Worm (Caenorhabditis elegans): Measurements from ENCODE around the gene E02H9.7.

E02H9.7 gene

ce11 chrIII:2424783-2425329 lies 20.6 kb downstream of the E02H9.7 start:
- no peak for TF ChIP-seq mbf-1 (tag; optimal IDR thresholded peaks at IDR 0.05)
- no peak for TF ChIP-seq sma-9 (GFP tag; optimal IDR thresholded peaks at IDR 0.05)
- TF ChIP-seq sma-9 (tag; optimal IDR thresholded peaks at IDR 0.05), result no peak
- TF ChIP-seq ceh-16 (tag; optimal IDR thresholded peaks at IDR 0.05), result no peak
- no peak for TF ChIP-seq ztf-4 (tag; optimal IDR thresholded peaks at IDR 0.05)

ce11 chrIII:2423638-2424037 lies 21.8 kb downstream of the E02H9.7 start:
- no peak for TF ChIP-seq aly-2 (tag; optimal IDR thresholded peaks at IDR 0.05)
- TF ChIP-seq lin-13 (GFP tag; optimal IDR thresholded peaks at IDR 0.05), result no peak
- no peak for TF ChIP-seq Y55F3AM.14 (GFP tag; optimal IDR thresholded peaks at IDR 0.05)
- no peak for TF ChIP-seq nhr-77 (tag; optimal IDR thresholded peaks at IDR 0.05)
- TF ChIP-seq elt-1 (tag; optimal IDR thresholded peaks at IDR 0.05), result no peak
- TF ChIP-seq peb-1 (tag; optimal IDR thresholded peaks at IDR 0.05), result no peak
- TF ChIP-seq dmd-4 (tag; optimal IDR thresholded peaks at IDR 0.05), result no peak
- no peak for TF ChIP-seq R02D3.7 (tag; optimal IDR thresholded peaks at IDR 0.05)
- no peak for TF ChIP-seq lin-11 (tag; optimal IDR thresholded peaks at IDR 0.05)
- TF ChIP-seq mdl-1 (tag; optimal IDR thresholded peaks at IDR 0.05), result no peak
- no peak for TF ChIP-seq blmp-1 (tag; optimal IDR thresholded peaks at IDR 0.05; ENCODE audit: insufficient read depth)
- no peak for TF ChIP-seq ztf-1 (GFP tag; conservative IDR thresholded peaks at IDR 0.05)
- TF ChIP-seq ztf-11 (tag; optimal IDR thresholded peaks at IDR 0.05), result no peak
- TF ChIP-seq skn-1 (tag; optimal IDR thresholded peaks at IDR 0.05), result no peak
- TF ChIP-seq mbf-1 (tag; optimal IDR thresholded peaks at IDR 0.05), result no peak
- no peak for TF ChIP-seq lin-39 (tag; optimal IDR thresholded peaks at IDR 0.05)

- TF ChIP-seq unc-39 (tag; optimal IDR thresholded peaks at IDR 0.05) (no peak), mab-5 (tag; optimal IDR thresholded peaks at IDR 0.05) (no peak), Y55F3AM.14 (GFP tag; optimal IDR thresholded peaks at IDR 0.05) (no peak), lsy-2 (tag; optimal IDR thresholded peaks at IDR 0.05) (no peak), nhr-12 (tag; optimal IDR thresholded peaks at IDR 0.05) (no peak), nhr-6 (tag; optimal IDR thresholded peaks at IDR 0.05) (no peak), unc-55 (GFP tag; optimal IDR thresholded peaks at IDR 0.05) (no peak), unc-62 (GFP tag; optimal IDR thresholded peaks at IDR 0.05) (no peak), elt-1 (tag; optimal IDR thresholded peaks at IDR 0.05) (no peak), peb-1 (tag; optimal IDR thresholded peaks at IDR 0.05) (no peak), ztf-4 (tag; optimal IDR thresholded peaks at IDR 0.05) (no peak)
Observed at ce11 chrIII:2421226-2421625, 24.2 kb downstream of the E02H9.7 start.

ce11 chrIII:2419504-2419903 lies 26.0 kb downstream of the E02H9.7 start:
- no peak for TF ChIP-seq nhr-23 (tag; optimal IDR thresholded peaks at IDR 0.05)

- no peak for TF ChIP-seq nhr-237 (tag; optimal IDR thresholded peaks at IDR 0.05)
- no peak for TF ChIP-seq blmp-1 (tag; optimal IDR thresholded peaks at IDR 0.05; ENCODE audit: insufficient read depth)
- no peak for TF ChIP-seq unc-39 (tag; optimal IDR thresholded peaks at IDR 0.05)
- no peak for TF ChIP-seq lin-39 (tag; optimal IDR thresholded peaks at IDR 0.05)
- TF ChIP-seq nhr-21 (tag; optimal IDR thresholded peaks at IDR 0.05), result no peak
- TF ChIP-seq unc-62 (GFP tag; optimal IDR thresholded peaks at IDR 0.05), result no peak
- no peak for TF ChIP-seq ztf-4 (tag; optimal IDR thresholded peaks at IDR 0.05)
- no peak for TF ChIP-seq ceh-82 (tag; optimal IDR thresholded peaks at IDR 0.05)
- TF ChIP-seq aly-2 (tag; optimal IDR thresholded peaks at IDR 0.05), result no peak
- TF ChIP-seq mdl-1 (tag; optimal IDR thresholded peaks at IDR 0.05), result no peak
- no peak for TF ChIP-seq lin-11 (tag; optimal IDR thresholded peaks at IDR 0.05)
- no peak for TF ChIP-seq ceh-16 (tag; optimal IDR thresholded peaks at IDR 0.05)
- no peak for TF ChIP-seq sma-3 (GFP tag; optimal IDR thresholded peaks at IDR 0.05)
- TF ChIP-seq nhr-77 (tag; optimal IDR thresholded peaks at IDR 0.05), result no peak
- no peak for TF ChIP-seq nhr-12 (tag; optimal IDR thresholded peaks at IDR 0.05)
- TF ChIP-seq ztf-1 (GFP tag; conservative IDR thresholded peaks at IDR 0.05), result no peak
- TF ChIP-seq nhr-23 (tag; optimal IDR thresholded peaks at IDR 0.05), result no peak
- TF ChIP-seq gmeb-1 (tag; optimal IDR thresholded peaks at IDR 0.05), result no peak
Observed at ce11 chrIII:2418981-2419380, 26.5 kb downstream of the E02H9.7 start.

Data from whole organism, L2 larva.